Worm (Caenorhabditis elegans) whole organism, L3 larva: Measurements from ENCODE around the gene trpl-5.

ENCODE experiments used
- R02D3.7 ChIP-seq: fragments of 150-350 bp; optimal IDR thresholded peaks from 2 replicates; lab custom pipeline; 2014; ENCODE audit warnings: missing biosample characterization, missing genetic modification characterization
- aly-2 ChIP-seq: fragments of 150-350 bp; optimal IDR thresholded peaks from 2 replicates; lab custom pipeline; 2014; ENCODE audit warnings: missing biosample characterization, missing genetic modification characterization
- ama-1 ChIP-seq: fragments of 150-350 bp; optimal IDR thresholded peaks from 2 replicates; lab custom pipeline; 2018
- ceh-16 ChIP-seq: sonication (generic microtip); optimal IDR thresholded peaks from 2 replicates; lab custom pipeline; 2017; ENCODE audit warnings: missing biosample characterization, missing genetic modification characterization
- ceh-28 ChIP-seq: fragments of 150-350 bp; optimal IDR thresholded peaks from 2 replicates; lab custom pipeline; 2014; ENCODE audit warnings: missing biosample characterization, missing genetic modification reagents, missing genetic modification characterization
- ceh-82 ChIP-seq: fragments of 150-350 bp; optimal IDR thresholded peaks from 2 replicates; lab custom pipeline; 2014; ENCODE audit warnings: missing biosample characterization, missing genetic modification characterization
- ceh-9 ChIP-seq: sonication (generic microtip); optimal IDR thresholded peaks from 2 replicates; lab custom pipeline; 2018; ENCODE audit warnings: missing biosample characterization, missing genetic modification characterization
- daf-12 ChIP-seq: fragments of 150-350 bp; optimal IDR thresholded peaks from 2 replicates; lab custom pipeline; 2014; ENCODE audit warnings: missing biosample characterization, missing genetic modification reagents, missing genetic modification characterization
- egl-27 ChIP-seq: sonication (generic microtip); optimal IDR thresholded peaks from 4 replicates; lab custom pipeline; 2017; ENCODE audit warnings: missing biosample characterization, missing genetic modification reagents, missing genetic modification characterization
- egl-5 ChIP-seq: fragments of 150-350 bp; optimal IDR thresholded peaks from 2 replicates; lab custom pipeline; 2017; ENCODE audit warnings: missing biosample characterization, missing genetic modification reagents, missing genetic modification characterization, inconsistent platforms
- elt-1 ChIP-seq: fragments of 150-350 bp; optimal IDR thresholded peaks from 2 replicates; lab custom pipeline; 2014; ENCODE audit warnings: missing biosample characterization, missing genetic modification characterization
- elt-2 ChIP-seq: sonication (generic microtip); optimal IDR thresholded peaks from 2 replicates; lab custom pipeline; 2016; ENCODE audit warnings: missing genetic modification reagents, mild to moderate bottlenecking, missing genetic modification characterization, missing compliant biosample characterization
- elt-3 ChIP-seq, 3 experiments: fragments of 150-350 bp in 1 of 3; sonication (generic microtip) in 2 of 3; optimal IDR thresholded peaks; 2 replicates in 2 of 3; 4 replicates in 1 of 3; lab custom pipeline; 2014 to 2017; ENCODE audit warnings: missing biosample characterization in 3 of 3, missing genetic modification characterization in 3 of 3
- fkh-10 ChIP-seq: sonication (generic microtip); optimal IDR thresholded peaks from 2 replicates; lab custom pipeline; 2017; ENCODE audit warnings: missing biosample characterization, missing genetic modification reagents, missing genetic modification characterization
- fkh-2 ChIP-seq: fragments of 150-350 bp; optimal IDR thresholded peaks from 2 replicates; lab custom pipeline; 2014; ENCODE audit warnings: missing biosample characterization, missing genetic modification reagents, missing genetic modification characterization
- fos-1 ChIP-seq: fragments of 150-350 bp; optimal IDR thresholded peaks from 2 replicates; lab custom pipeline; 2014; ENCODE audit warnings: missing biosample characterization, missing genetic modification characterization
- hmg-11 ChIP-seq: sonication (generic microtip); optimal IDR thresholded peaks from 2 replicates; lab custom pipeline; 2016; ENCODE audit warnings: missing genetic modification characterization, missing compliant biosample characterization
- lin-15B ChIP-seq: fragments of 150-350 bp; optimal IDR thresholded peaks from 2 replicates; lab custom pipeline; 2014; ENCODE audit warnings: missing biosample characterization, missing genetic modification characterization
- mml-1 ChIP-seq: fragments of 150-350 bp; sonication (generic microtip); optimal IDR thresholded peaks from 3 replicates; lab custom pipeline; 2014; ENCODE audit warnings: missing biosample characterization, missing genetic modification characterization
- nfya-1 ChIP-seq: sonication (generic microtip); optimal IDR thresholded peaks from 2 replicates; lab custom pipeline; 2017; ENCODE audit warnings: missing genetic modification characterization, mild to moderate bottlenecking, missing compliant biosample characterization, antibody characterized with exemption, moderate library complexity; ENCODE audit not compliant: insufficient read depth
- nhr-11 ChIP-seq: fragments of 150-350 bp; optimal IDR thresholded peaks from 2 replicates; lab custom pipeline; 2014; ENCODE audit warnings: missing biosample characterization, missing genetic modification characterization
- nhr-23 ChIP-seq: fragments of 150-350 bp; optimal IDR thresholded peaks from 2 replicates; lab custom pipeline; 2014; ENCODE audit warnings: missing biosample characterization, missing genetic modification reagents, missing genetic modification characterization
- nhr-237 ChIP-seq: fragments of 150-350 bp; optimal IDR thresholded peaks from 2 replicates; lab custom pipeline; 2014; ENCODE audit warnings: missing biosample characterization, missing genetic modification characterization
- nhr-25 ChIP-seq: sonication (generic microtip); optimal IDR thresholded peaks from 2 replicates; lab custom pipeline; 2017; ENCODE audit warnings: missing biosample characterization, missing genetic modification characterization
- nhr-28 ChIP-seq: fragments of 150-350 bp; optimal IDR thresholded peaks from 2 replicates; lab custom pipeline; 2014; ENCODE audit warnings: missing biosample characterization, missing genetic modification characterization
- nhr-67 ChIP-seq: fragments of 150-350 bp; optimal IDR thresholded peaks from 2 replicates; lab custom pipeline; 2014; ENCODE audit warnings: missing biosample characterization, missing genetic modification characterization
- nhr-76 ChIP-seq: fragments of 150-350 bp; sonication (generic microtip); optimal IDR thresholded peaks from 5 replicates; lab custom pipeline; 2014; ENCODE audit warnings: missing biosample characterization, missing genetic modification characterization
- nhr-77 ChIP-seq: fragments of 150-350 bp; optimal IDR thresholded peaks from 2 replicates; lab custom pipeline; 2014; ENCODE audit warnings: missing biosample characterization, missing genetic modification characterization
- unc-62 ChIP-seq: fragments of 150-350 bp; sonication (generic microtip); optimal IDR thresholded peaks from 4 replicates; lab custom pipeline; 2014; ENCODE audit warnings: missing biosample characterization, missing genetic modification reagents, missing genetic modification characterization
- zag-1 ChIP-seq: fragments of 150-350 bp; optimal IDR thresholded peaks from 2 replicates; lab custom pipeline; 2014; ENCODE audit warnings: missing biosample characterization, missing genetic modification characterization
- ztf-11 ChIP-seq: fragments of 150-350 bp; optimal IDR thresholded peaks from 2 replicates; lab custom pipeline; 2014; ENCODE audit warnings: missing biosample characterization, missing genetic modification characterization
- ztf-4 ChIP-seq: fragments of 150-350 bp; optimal IDR thresholded peaks from 2 replicates; lab custom pipeline; 2014; ENCODE audit warnings: missing biosample characterization, missing genetic modification characterization

Gene trpl-5

DNA sequence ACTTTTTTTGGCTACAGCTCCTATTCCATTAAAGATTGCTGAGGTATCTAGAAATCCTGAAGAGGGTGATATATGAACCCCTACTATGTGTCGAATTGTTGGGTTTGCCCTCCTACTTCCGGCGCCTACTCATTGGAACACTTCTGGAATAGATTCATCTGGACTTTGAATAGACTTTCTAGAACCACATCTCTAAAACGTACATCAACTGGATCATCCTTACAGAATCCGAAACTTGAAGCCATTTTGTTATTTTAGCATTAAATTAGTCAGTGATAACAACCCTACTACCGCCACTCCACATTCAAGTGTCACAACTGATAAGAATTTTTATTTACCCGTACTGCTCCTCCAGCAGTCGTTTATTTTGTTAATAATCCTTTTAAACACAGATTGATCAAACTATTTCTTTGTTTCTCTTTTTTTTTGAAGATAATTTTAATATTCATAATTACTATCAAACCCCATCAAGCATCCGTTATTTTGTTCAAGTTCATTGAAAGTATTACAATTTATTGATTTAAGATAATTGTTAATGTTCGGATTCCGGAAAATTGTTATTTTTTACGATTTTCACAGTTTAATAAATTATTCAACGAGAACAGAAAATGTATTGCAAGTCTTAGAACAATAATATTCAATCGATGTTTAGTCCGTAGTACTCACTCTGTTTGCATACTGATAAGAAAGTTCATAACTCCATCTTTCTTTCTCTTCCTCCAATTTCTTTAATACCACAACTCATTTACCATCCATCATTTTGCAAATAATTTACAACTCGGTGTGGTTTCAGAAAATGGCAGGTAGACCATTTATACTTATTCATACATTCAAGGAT, 8.9 kb upstream of the trpl-5 start, which contains the start of gene math-42:
Gene math-42, plus strand, starts transcription at position 788 of the 838 bp plus-strand sequence.
- peak; percentile 60 for TF ChIP-seq elt-2 (tag; lab: Kevin White, UChicago)
- TF ChIP-seq fkh-2: no peak

DNA sequence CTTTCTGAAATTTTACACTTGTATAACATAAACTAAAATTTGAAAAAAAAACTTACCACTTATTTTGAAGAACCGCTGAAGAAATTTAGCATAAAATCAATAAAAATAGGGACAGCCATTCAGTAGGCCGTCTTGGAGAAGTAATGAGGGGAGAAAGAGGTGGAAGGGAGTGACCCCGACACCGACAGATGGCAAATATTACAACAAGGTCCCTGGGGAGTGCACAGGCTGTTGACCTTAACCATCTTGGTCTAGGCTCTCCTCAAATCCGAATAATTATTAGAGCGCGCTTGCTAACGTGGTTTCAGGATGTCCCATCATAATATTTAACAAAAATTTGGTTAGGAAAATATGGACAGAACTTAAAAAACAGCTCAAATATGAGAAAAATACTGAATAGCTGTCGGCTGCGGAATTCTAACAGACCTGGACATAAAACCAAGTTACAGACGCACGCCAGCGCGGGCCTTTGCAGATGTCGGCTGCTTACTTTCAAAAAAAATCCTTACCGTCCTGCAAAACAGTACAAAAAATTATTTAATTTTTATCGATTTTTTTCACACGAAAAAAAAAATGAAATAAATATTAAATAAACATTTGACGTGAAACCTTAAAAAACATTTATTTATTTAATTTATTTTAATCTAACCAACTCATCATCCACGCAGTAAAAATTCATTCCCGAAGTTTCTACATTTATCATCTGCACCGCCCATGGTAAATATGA, 4.7 kb upstream of the trpl-5 start, which contains the start of gene T16A1.2:
Gene T16A1.2, plus strand, starts transcription at position 677 of the 727 bp plus-strand sequence.
- TF ChIP-seq aly-2: no peak
- TF ChIP-seq, all 47 proteins: peak for 0

ce11 chrII:2093456-2093926, 3.1 kb upstream of the trpl-5 start, which contains the start of gene fbxb-37:
Gene fbxb-37, minus strand, starts transcription at chrII:2093876.
- TF ChIP-seq unc-62 (GFP tag; lab: Kevin White, UChicago) (no peak), ztf-11 (tag; lab: Kevin White, UChicago) (no peak), elt-2 (tag; lab: Kevin White, UChicago) (no peak), egl-5 (tag; lab: Kevin White, UChicago) (no peak), ama-1 (lab: Kevin White, UChicago) (no peak), fkh-10 (GFP tag; lab: Kevin White, UChicago) (no peak), nhr-237 (tag; lab: Kevin White, UChicago) (no peak), nhr-67 (tag; lab: Kevin White, UChicago) (no peak), elt-1 (tag; lab: Kevin White, UChicago) (no peak), ceh-9 (tag; lab: Kevin White, UChicago) (no peak), ztf-4 (tag; lab: Kevin White, UChicago) (no peak), nhr-11 (no peak), nhr-23 (tag; lab: Kevin White, UChicago) (no peak), R02D3.7 (tag; lab: Kevin White, UChicago) (no peak), egl-27 (tag; lab: Kevin White, UChicago) (no peak), mml-1 (tag; lab: Kevin White, UChicago) (no peak), zag-1 (no peak), nhr-76 (tag; lab: Kevin White, UChicago) (no peak), elt-3 (tag; optimal IDR thresholded peaks at IDR 0.05; lab: Kevin White, UChicago) (no peak)

DNA sequence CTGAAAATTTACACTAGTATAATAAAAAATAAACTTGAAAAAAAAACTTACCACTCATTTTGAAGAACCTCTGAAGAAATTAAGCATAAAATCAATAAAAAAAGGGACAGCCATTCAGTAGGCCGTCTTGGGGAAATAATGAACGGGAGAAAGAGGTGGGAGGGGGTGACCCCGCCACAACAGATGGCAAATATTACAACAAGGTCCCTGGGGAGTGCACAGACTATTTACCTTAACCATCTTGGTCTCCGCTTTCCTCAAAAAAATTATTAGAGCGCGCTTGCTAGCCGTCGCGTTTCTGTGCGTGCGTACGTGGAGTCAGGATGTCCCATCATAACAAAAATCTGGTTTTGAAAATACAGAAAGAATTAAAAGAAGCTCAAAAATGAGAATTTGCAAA, 1.5 kb upstream of the trpl-5 start, which contains the start of gene T16A1.10:
Gene T16A1.10, minus strand, starts transcription at position 123 of the 400 bp plus-strand sequence.
- TF ChIP-seq aly-2 (no peak), elt-2 (tag; lab: Kevin White, UChicago) (no peak), ceh-82 (tag; lab: Kevin White, UChicago) (no peak), nfya-1 (no peak), daf-12 (no peak), nhr-237 (tag; lab: Kevin White, UChicago) (no peak), fos-1 (no peak), ceh-16 (tag; lab: Kevin White, UChicago) (no peak), hmg-11 (tag; lab: Kevin White, UChicago) (no peak), ceh-28 (tag; lab: Kevin White, UChicago) (no peak), nhr-25 (no peak), nhr-28 (tag; lab: Kevin White, UChicago) (no peak), nhr-11 (no peak), fkh-2 (no peak), fkh-10 (GFP tag; lab: Kevin White, UChicago) (no peak), ztf-4 (tag; lab: Kevin White, UChicago) (no peak)

DNA sequence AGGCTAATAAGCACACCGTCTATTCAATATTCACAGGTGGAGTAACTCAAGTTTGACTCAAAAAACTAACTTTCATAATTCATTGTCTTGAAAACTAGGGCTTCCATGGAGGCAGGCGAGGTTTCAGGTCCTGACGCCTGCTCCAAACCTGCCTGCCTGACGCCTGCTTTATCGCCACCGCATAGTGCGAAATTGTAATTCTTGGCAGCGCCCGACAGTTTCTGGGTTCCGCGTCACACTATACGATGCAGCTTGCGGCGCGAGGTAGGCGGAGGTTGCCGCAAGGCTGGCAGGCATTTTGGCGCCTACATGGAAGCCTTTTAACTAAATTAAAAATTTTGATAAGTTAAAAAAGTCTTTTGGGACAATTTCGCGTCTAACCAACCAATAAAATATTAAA, 3.2 kb downstream of the trpl-5 start:
- TF ChIP-seq lin-15B (tag; lab: Kevin White, UChicago) (no peak), nfya-1 (no peak), nhr-77 (tag; lab: Kevin White, UChicago) (no peak)
- TF ChIP-seq, all 47 proteins: peak for 0
